Worm (Caenorhabditis elegans) whole organism, young adult: ENCODE measurements around the gene T04F3.3.
A peak's percentile ranks its signal among the peaks of the same experiment; 100 is the strongest.

ENCODE experiments used
- B0035.1 ChIP-seq: sonication (generic microtip); optimal IDR thresholded peaks from 2 replicates; lab custom pipeline; 2016; ENCODE audit warnings: missing genetic modification characterization, mild to moderate bottlenecking, missing compliant biosample characterization, missing genotype, missing genetic modification reagents
- B0261.1 ChIP-seq: sonication (generic microtip); optimal IDR thresholded peaks from 2 replicates; lab custom pipeline; 2016; ENCODE audit warnings: mild to moderate bottlenecking, missing genetic modification characterization, moderate library complexity, missing compliant biosample characterization
- B0336.3 ChIP-seq: fragments of 200-800 bp; sonication (Bioruptor generic); IDR thresholded peaks from 2 replicates; pipeline ENCODE4 v1.3.6; 2022; ENCODE audit warnings: missing genetic modification characterization, missing compliant biosample characterization
- D2030.7 ChIP-seq: fragments of 200-800 bp; sonication (Bioruptor generic); IDR thresholded peaks from 2 replicates; pipeline ENCODE4 v1.3.6; 2022; ENCODE audit warnings: missing genetic modification reagents, missing genetic modification characterization, missing compliant biosample characterization
- F33H1.4 ChIP-seq: fragments of 200-800 bp; sonication (Bioruptor generic); IDR thresholded peaks from 2 replicates; pipeline ENCODE4 v1.3.6; 2022; ENCODE audit warnings: missing genetic modification reagents, missing genetic modification characterization, missing compliant biosample characterization
- F52B5.7 ChIP-seq: sonication (generic microtip); optimal IDR thresholded peaks from 2 replicates; lab custom pipeline; 2016; ENCODE audit warnings: mild to moderate bottlenecking, missing genetic modification characterization, missing compliant biosample characterization
- T26A5.8 ChIP-seq: sonication (generic microtip); optimal IDR thresholded peaks from 2 replicates; lab custom pipeline; 2016; ENCODE audit warnings: missing genetic modification characterization, missing compliant biosample characterization
- Y56A3A.18 ChIP-seq: fragments of 200-800 bp; sonication (Bioruptor generic); IDR thresholded peaks from 2 replicates; pipeline ENCODE4 v1.3.6; 2022; ENCODE audit warnings: missing genetic modification reagents, missing genetic modification characterization, missing compliant biosample characterization
- Y79H2A.3 ChIP-seq: fragments of 200-800 bp; sonication (Bioruptor generic); conservative IDR thresholded peaks from 2 replicates; pipeline ENCODE4 v1.3.6; 2022; ENCODE audit warnings: missing genetic modification reagents, missing genetic modification characterization, missing compliant biosample characterization
- aptf-2 ChIP-seq: fragments of 200-800 bp; sonication (Bioruptor generic); conservative IDR thresholded peaks from 2 replicates; pipeline ENCODE4 v1.3.6; 2022; ENCODE audit warnings: missing genetic modification reagents, missing genetic modification characterization, missing compliant biosample characterization
- aptf-3 ChIP-seq: fragments of 200-800 bp; sonication (Bioruptor generic); IDR thresholded peaks from 2 replicates; pipeline ENCODE4 v1.3.6; 2022; ENCODE audit warnings: missing genetic modification characterization, missing compliant biosample characterization
- ccch-3 ChIP-seq: fragments of 200-800 bp; sonication (Bioruptor generic); optimal IDR thresholded peaks from 2 replicates; lab custom pipeline; 2018; ENCODE audit warnings: mild to moderate bottlenecking, missing genetic modification characterization, missing compliant biosample characterization
- cebp-1 ChIP-seq, 2 experiments: fragments of 200-800 bp in 1 of 2; sonication (Bioruptor generic) in 1 of 2; sonication (generic microtip) in 1 of 2; IDR thresholded peaks in 1 of 2; optimal IDR thresholded peaks in 1 of 2; 2 replicates each; pipeline versions ENCODE4 v1.3.6 to Lab custom; 2017 to 2022; ENCODE audit warnings: missing compliant biosample characterization in 2 of 2, missing genetic modification characterization in 2 of 2, mild to moderate bottlenecking in 1 of 2, missing genetic modification reagents in 1 of 2, moderate library complexity in 1 of 2
- cebp-2 ChIP-seq: fragments of 200-800 bp; sonication (Bioruptor generic); IDR thresholded peaks from 2 replicates; pipeline ENCODE4 v1.3.6; 2022; ENCODE audit warnings: missing genetic modification characterization, missing compliant biosample characterization
- ceh-100 ChIP-seq: fragments of 200-800 bp; sonication (Bioruptor generic); IDR thresholded peaks from 2 replicates; pipeline ENCODE4 v1.3.6; 2022; ENCODE audit warnings: missing genetic modification reagents, missing genetic modification characterization, missing compliant biosample characterization
- ceh-40 ChIP-seq: fragments of 200-800 bp; sonication (Bioruptor generic); IDR thresholded peaks from 2 replicates; pipeline ENCODE4 v1.3.6; 2022; ENCODE audit warnings: missing genetic modification characterization, missing compliant biosample characterization
- ceh-79 ChIP-seq: sonication (generic microtip); optimal IDR thresholded peaks from 2 replicates; lab custom pipeline; 2017; ENCODE audit warnings: mild to moderate bottlenecking, missing genetic modification characterization, missing compliant biosample characterization
- ceh-91 ChIP-seq: fragments of 200-800 bp; sonication (Bioruptor generic); IDR thresholded peaks from 2 replicates; pipeline ENCODE4 v1.3.6; 2022; ENCODE audit warnings: missing genetic modification reagents, missing genetic modification characterization, missing compliant biosample characterization
- dpl-1 ChIP-seq: fragments of 150-350 bp; optimal IDR thresholded peaks from 2 replicates; lab custom pipeline; 2014; ENCODE audit warnings: missing biosample characterization, missing genetic modification reagents, missing genetic modification characterization
- ekl-4 ChIP-seq: fragments of 200-800 bp; sonication (Bioruptor generic); IDR thresholded peaks from 2 replicates; pipeline ENCODE4 v1.3.6; 2022; ENCODE audit warnings: missing genetic modification reagents, missing genetic modification characterization, missing compliant biosample characterization
- fkh-3 ChIP-seq: sonication (generic microtip); optimal IDR thresholded peaks from 2 replicates; lab custom pipeline; 2016; ENCODE audit warnings: mild to moderate bottlenecking, missing genetic modification characterization, missing compliant biosample characterization
- gei-17 ChIP-seq: fragments of 200-800 bp; sonication (Bioruptor generic); optimal IDR thresholded peaks from 2 replicates; lab custom pipeline; 2018; ENCODE audit warnings: mild to moderate bottlenecking, missing genetic modification characterization, missing compliant biosample characterization
- hmg-1.2 ChIP-seq: fragments of 200-800 bp; sonication (Bioruptor generic); IDR thresholded peaks from 2 replicates; pipeline ENCODE4 v1.3.6; 2022; ENCODE audit warnings: missing genetic modification reagents, missing genetic modification characterization, missing compliant biosample characterization
- let-526 ChIP-seq: fragments of 200-800 bp; sonication (Bioruptor generic); IDR thresholded peaks from 2 replicates; pipeline ENCODE4 v1.3.6; 2022; ENCODE audit warnings: missing genetic modification reagents, missing genetic modification characterization, missing compliant biosample characterization
- lsy-27 ChIP-seq: sonication (generic microtip); optimal IDR thresholded peaks from 2 replicates; lab custom pipeline; 2017; ENCODE audit warnings: missing genetic modification characterization, mild to moderate bottlenecking, missing compliant biosample characterization, antibody characterized with exemption, missing genotype, borderline replicate concordance; ENCODE audit not compliant: insufficient read depth
- madf-3 ChIP-seq: fragments of 200-800 bp; sonication (Bioruptor generic); IDR thresholded peaks from 2 replicates; pipeline ENCODE4 v1.3.6; 2022; ENCODE audit warnings: missing genetic modification reagents, missing genetic modification characterization, missing compliant biosample characterization
- madf-6 ChIP-seq: fragments of 200-800 bp; sonication (Bioruptor generic); IDR thresholded peaks from 2 replicates; pipeline ENCODE4 v1.3.6; 2022; ENCODE audit warnings: missing genetic modification reagents, missing genetic modification characterization, missing compliant biosample characterization
- mcd-1 ChIP-seq: fragments of 200-800 bp; sonication (Bioruptor generic); IDR thresholded peaks from 2 replicates; pipeline ENCODE4 v1.3.6; 2022; ENCODE audit warnings: missing genetic modification reagents, missing genetic modification characterization, missing compliant biosample characterization
- mel-28 ChIP-seq: sonication (generic microtip); optimal IDR thresholded peaks from 2 replicates; lab custom pipeline; 2016; ENCODE audit warnings: borderline replicate concordance, mild to moderate bottlenecking, missing genetic modification characterization, missing compliant biosample characterization
- nhr-120 ChIP-seq: fragments of 200-800 bp; sonication (Bioruptor generic); IDR thresholded peaks from 2 replicates; pipeline ENCODE4 v1.3.6; 2022; ENCODE audit warnings: missing genetic modification characterization, missing compliant biosample characterization
- nhr-179 ChIP-seq: sonication (generic microtip); optimal IDR thresholded peaks from 2 replicates; lab custom pipeline; 2016; ENCODE audit warnings: mild to moderate bottlenecking, missing genetic modification characterization, missing compliant biosample characterization
- nhr-80 ChIP-seq: sonication (generic microtip); optimal IDR thresholded peaks from 2 replicates; lab custom pipeline; 2016; ENCODE audit warnings: missing genetic modification characterization, missing compliant biosample characterization
- nhr-90 ChIP-seq: sonication (generic microtip); optimal IDR thresholded peaks from 2 replicates; lab custom pipeline; 2016; ENCODE audit warnings: missing genotype, mild to moderate bottlenecking, missing genetic modification characterization, missing compliant biosample characterization
- rcor-1 ChIP-seq: fragments of 200-800 bp; sonication (Bioruptor generic); IDR thresholded peaks from 2 replicates; pipeline ENCODE4 v1.3.6; 2022; ENCODE audit warnings: missing genetic modification reagents, missing genetic modification characterization, missing compliant biosample characterization
- rec-8 ChIP-seq, 2 experiments: sonication (generic microtip); optimal IDR thresholded peaks; 2 replicates each; lab custom pipeline; 2016; ENCODE audit warnings: mild to moderate bottlenecking in 2 of 2, missing genetic modification characterization in 2 of 2, missing genetic modification reagents in 2 of 2, missing genotype in 2 of 2, missing biosample characterization in 1 of 2, missing compliant biosample characterization in 1 of 2, moderate library complexity in 1 of 2
- repo-1 ChIP-seq: sonication (generic microtip); optimal IDR thresholded peaks from 2 replicates; lab custom pipeline; 2017; ENCODE audit warnings: mild to moderate bottlenecking, missing genetic modification characterization, missing compliant biosample characterization
- sptf-2 ChIP-seq: fragments of 200-800 bp; sonication (Bioruptor generic); optimal IDR thresholded peaks from 2 replicates; lab custom pipeline; 2018; ENCODE audit warnings: mild to moderate bottlenecking, missing genetic modification characterization, missing compliant biosample characterization
- tlf-1 ChIP-seq: fragments of 200-800 bp; sonication (Bioruptor generic); optimal IDR thresholded peaks from 2 replicates; lab custom pipeline; 2018; ENCODE audit warnings: mild to moderate bottlenecking, missing genetic modification characterization, missing compliant biosample characterization

T04F3.3 gene

DNA sequence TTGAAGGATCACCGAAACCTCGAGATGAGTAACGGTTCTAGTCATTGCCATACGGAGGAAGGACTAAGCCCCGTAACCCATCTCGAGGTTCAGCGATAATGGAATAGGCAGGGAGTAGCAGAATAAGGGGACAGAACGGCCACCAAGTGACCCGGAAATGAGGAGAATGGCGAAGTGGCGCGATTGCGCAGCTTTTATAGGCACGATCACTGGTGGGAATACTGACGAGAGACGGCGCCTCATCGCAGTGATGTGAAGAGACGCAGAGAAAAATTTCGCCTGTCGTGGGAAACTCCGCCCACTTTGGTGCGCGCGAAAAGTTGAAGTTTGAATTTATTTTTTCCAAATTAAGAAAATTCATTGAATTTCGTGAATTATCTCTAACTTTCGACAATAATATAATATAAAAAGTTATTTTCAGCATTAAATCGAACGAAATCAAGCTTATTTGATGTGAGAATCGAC, 11.3 kb downstream of the T04F3.3 start, which contains the start of gene F55A11.4 (continued):
- peak; percentile 52; the same call in 1 of the 2 replicates for TF ChIP-seq aptf-3 (GFP tag; lab: Robert Waterston, UW)
- peak; percentile 24 for TF ChIP-seq repo-1 (tag; lab: Kevin White, UChicago)
- TF ChIP-seq madf-6 (GFP tag; lab: Robert Waterston, UW): peak; percentile 81
- TF ChIP-seq mcd-1 (GFP tag; lab: Robert Waterston, UW): peak; percentile 57
- TF ChIP-seq F33H1.4 (GFP tag; lab: Robert Waterston, UW): peak; percentile 26
- TF ChIP-seq hmg-1.2: peak; percentile 99
- peak; percentile 46 for TF ChIP-seq B0336.3 (GFP tag; lab: Robert Waterston, UW)
- TF ChIP-seq madf-3 (GFP tag; lab: Robert Waterston, UW): no peak
- peak; percentile 25; the same call in 1 of the 2 replicates for TF ChIP-seq ekl-4 (GFP tag; lab: Robert Waterston, UW)
- peak; percentile 49 for TF ChIP-seq F52B5.7 (tag; lab: Kevin White, UChicago)
- TF ChIP-seq lsy-27 (tag; lab: Kevin White, UChicago): no peak
- TF ChIP-seq ccch-3 (GFP tag; lab: Kevin White, UChicago): no peak
- no peak for TF ChIP-seq nhr-179 (tag; lab: Kevin White, UChicago)
- no peak for TF ChIP-seq mel-28
- TF ChIP-seq T26A5.8: no peak
- peak; percentile 26 for TF ChIP-seq dpl-1
- TF ChIP-seq let-526 (GFP tag; lab: Robert Waterston, UW): 0 out of 2 replicates have a peak, but pooled peaks have one; percentile 11
- TF ChIP-seq tlf-1 (GFP tag; lab: Kevin White, UChicago): no peak
- TF ChIP-seq, all 124 proteins: peak for 29

DNA sequence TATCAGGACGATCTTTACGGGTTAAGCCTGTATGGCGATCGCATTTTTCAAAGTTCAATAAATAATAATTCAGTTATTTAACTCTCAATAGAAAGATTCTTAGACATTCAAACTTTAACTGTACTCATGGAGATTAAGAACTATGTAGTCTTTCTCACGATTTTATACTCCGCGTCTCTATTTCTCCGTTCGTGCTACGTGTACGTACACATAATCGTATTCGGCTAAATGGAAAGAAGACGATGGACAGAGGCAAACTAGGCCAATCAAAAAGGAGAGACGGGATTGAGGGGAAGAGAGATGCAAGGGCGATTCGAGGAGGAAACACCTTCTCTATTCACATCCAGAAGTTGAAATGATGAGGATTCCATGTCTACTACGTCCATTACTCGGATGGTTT, 14.7 kb downstream of the T04F3.3 start, which contains the start of gene bus-18:
TSS of gene bus-18 (plus strand) at position 301 of the 400 bp plus-strand sequence.
- no peak for TF ChIP-seq cebp-1 (GFP tag; IDR thresholded peaks at IDR 0.05; lab: Robert Waterston, UW)
- TF ChIP-seq cebp-1 (tag; optimal IDR thresholded peaks at IDR 0.05; lab: Kevin White, UChicago): no peak
- no peak for TF ChIP-seq fkh-3
- TF ChIP-seq B0035.1: no peak
- no peak for TF ChIP-seq ceh-40 (GFP tag; lab: Robert Waterston, UW)
- TF ChIP-seq cebp-2 (GFP tag; lab: Robert Waterston, UW): no peak
- TF ChIP-seq rcor-1: no peak
- TF ChIP-seq aptf-2 (GFP tag; lab: Robert Waterston, UW): no peak
- no peak for TF ChIP-seq B0261.1
- no peak for TF ChIP-seq rec-8 (tag; optimal IDR thresholded peaks at IDR 0.05; lab: Kevin White, UChicago)
- no peak for TF ChIP-seq ccch-3 (GFP tag; lab: Kevin White, UChicago)
- no peak for TF ChIP-seq ceh-91
- TF ChIP-seq Y79H2A.3 (GFP tag; lab: Robert Waterston, UW): no peak
- no peak for TF ChIP-seq ceh-100 (GFP tag; lab: Robert Waterston, UW)

DNA sequence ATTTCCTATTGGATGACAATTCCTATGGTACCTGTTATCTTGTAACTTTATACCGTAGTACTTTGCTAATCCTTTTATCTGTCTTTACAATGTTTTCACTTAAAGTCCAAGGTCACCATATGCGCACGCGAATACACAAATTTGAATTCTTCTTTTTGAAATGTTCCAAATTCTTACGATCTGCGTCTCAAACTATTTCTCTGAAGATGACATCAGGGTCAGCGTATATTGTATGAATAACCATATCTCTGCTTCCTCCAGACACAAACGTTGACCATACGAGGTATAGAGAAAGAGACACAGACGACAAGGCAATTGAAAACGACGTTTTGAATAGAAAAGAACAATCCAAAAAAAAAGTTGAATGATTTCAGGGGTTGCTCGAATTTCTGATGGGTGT, 15.2 kb downstream of the T04F3.3 start:
- TF ChIP-seq nhr-90 (tag; lab: Kevin White, UChicago) (no peak), gei-17 (GFP tag; lab: Kevin White, UChicago) (no peak), D2030.7 (GFP tag; lab: Robert Waterston, UW) (no peak), ceh-79 (tag; lab: Kevin White, UChicago) (no peak), sptf-2 (no peak), nhr-80 (peak; percentile 14), Y56A3A.18 (no peak), nhr-120 (GFP tag; lab: Robert Waterston, UW) (no peak)
